Fruit fly (Drosophila melanogaster) whole organism, embryonic: Measurements from ENCODE around the gene dbr.

Experiments used
- C15 ChIP-seq: fragments of 200-800 bp; sonication (Bioruptor generic); IDR thresholded peaks from 3 replicates; pipeline ENCODE4 v1.3.6; 2022; ENCODE audit warnings: missing biosample characterization, missing genetic modification characterization
- CG10267 ChIP-seq: fragments of 200-800 bp; sonication (Bioruptor generic); optimal IDR thresholded peaks from 2 replicates; lab custom pipeline; 2018; ENCODE audit warnings: missing biosample characterization, mild to moderate bottlenecking, missing genetic modification characterization, moderate library complexity
- CG10462 ChIP-seq: fragments of 200-800 bp; sonication (Bioruptor generic); optimal IDR thresholded peaks from 2 replicates; lab custom pipeline; 2016; ENCODE audit warnings: missing biosample characterization, missing genetic modification characterization
- CG11398 ChIP-seq: fragments of 200-800 bp; sonication (Bioruptor generic); optimal IDR thresholded peaks from 2 replicates; lab custom pipeline; 2016; ENCODE audit warnings: missing biosample characterization, missing genetic modification characterization
- CG13123 ChIP-seq: fragments of 200-800 bp; sonication (Bioruptor generic); optimal IDR thresholded peaks from 2 replicates; lab custom pipeline; 2016; ENCODE audit warnings: missing biosample characterization, missing genetic modification characterization
- CG14965 ChIP-seq: fragments of 200-800 bp; sonication (Bioruptor generic); optimal IDR thresholded peaks from 2 replicates; lab custom pipeline; 2016; ENCODE audit warnings: missing biosample characterization, missing genetic modification characterization, borderline replicate concordance
- CG1647 ChIP-seq: fragments of 200-800 bp; sonication (Bioruptor generic); optimal IDR thresholded peaks from 3 replicates; lab custom pipeline; 2016; ENCODE audit warnings: missing biosample characterization, missing genetic modification characterization
- CG2712 ChIP-seq: fragments of 200-800 bp; optimal IDR thresholded peaks from 3 replicates; lab custom pipeline; 2019; ENCODE audit warnings: missing biosample characterization, mild to moderate bottlenecking, missing genetic modification characterization, moderate library complexity
- CG2875 ChIP-seq: fragments of 200-800 bp; sonication (Bioruptor generic); optimal IDR thresholded peaks from 2 replicates; lab custom pipeline; 2017; ENCODE audit warnings: missing biosample characterization, mild to moderate bottlenecking, missing genetic modification characterization, missing genetic modification reagents
- CG30020 ChIP-seq: fragments of 200-800 bp; optimal IDR thresholded peaks from 2 replicates; lab custom pipeline; 2019; ENCODE audit warnings: missing biosample characterization, mild to moderate bottlenecking, missing genetic modification characterization, moderate library complexity
- CG31441 ChIP-seq: fragments of 200-800 bp; sonication (Bioruptor generic); IDR thresholded peaks from 2 replicates; pipeline ENCODE4 v1.3.6; 2022; ENCODE audit warnings: missing biosample characterization, missing genetic modification characterization
- CG33557 ChIP-seq: fragments of 200-800 bp; sonication (Bioruptor generic); optimal IDR thresholded peaks from 2 replicates; lab custom pipeline; 2019; ENCODE audit warnings: missing biosample characterization, mild to moderate bottlenecking, missing genetic modification characterization, moderate library complexity
- CG4282 ChIP-seq: fragments of 200-800 bp; sonication (Bioruptor generic); optimal IDR thresholded peaks from 2 replicates; lab custom pipeline; 2016; ENCODE audit warnings: missing biosample characterization, missing genetic modification characterization
- CG4404 ChIP-seq: fragments of 200-800 bp; sonication (Bioruptor generic); IDR thresholded peaks from 2 replicates; pipeline ENCODE4 v1.3.6; 2022; ENCODE audit warnings: missing biosample characterization, missing genetic modification characterization
- CG4424 ChIP-seq: fragments of 200-800 bp; sonication (Bioruptor generic); optimal IDR thresholded peaks from 3 replicates; lab custom pipeline; 2016; ENCODE audit warnings: missing biosample characterization, missing genetic modification characterization
- CG6254 ChIP-seq: fragments of 200-800 bp; sonication (Bioruptor generic); optimal IDR thresholded peaks from 3 replicates; lab custom pipeline; 2017; ENCODE audit warnings: mild to moderate bottlenecking, missing biosample characterization, missing genetic modification reagents, missing genetic modification characterization
- CG6791 ChIP-seq: fragments of 200-800 bp; sonication (Bioruptor generic); IDR thresholded peaks from 3 replicates; pipeline ENCODE4 v1.3.6; 2022; ENCODE audit warnings: missing biosample characterization, missing genetic modification characterization; ENCODE audit not compliant: partially characterized antibody
- CG7928 ChIP-seq: fragments of 200-800 bp; sonication (Bioruptor generic); optimal IDR thresholded peaks from 2 replicates; lab custom pipeline; 2017; ENCODE audit warnings: missing biosample characterization, mild to moderate bottlenecking, missing genetic modification characterization
- CG9215 ChIP-seq: fragments of 200-800 bp; sonication (Bioruptor generic); IDR thresholded peaks from 2 replicates; pipeline ENCODE4 v1.3.6; 2022; ENCODE audit warnings: missing biosample characterization, missing genetic modification characterization
- D19B ChIP-seq: fragments of 200-800 bp; sonication (Bioruptor generic); optimal IDR thresholded peaks from 2 replicates; lab custom pipeline; 2017; ENCODE audit warnings: missing biosample characterization, mild to moderate bottlenecking, missing genetic modification characterization
- Dad ChIP-seq: fragments of 200-800 bp; sonication (Bioruptor generic); optimal IDR thresholded peaks from 3 replicates; lab custom pipeline; 2016; ENCODE audit warnings: missing biosample characterization, missing genetic modification characterization
- Dll ChIP-seq: fragments of 200-800 bp; sonication (Bioruptor generic); IDR thresholded peaks from 4 replicates; pipeline ENCODE4 v1.3.6; 2022; ENCODE audit warnings: missing biosample characterization, missing genetic modification characterization; ENCODE audit not compliant: partially characterized antibody
- Gsc ChIP-seq: fragments of 200-800 bp; sonication (Bioruptor generic); IDR thresholded peaks from 2 replicates; pipeline ENCODE4 v1.3.6; 2022; ENCODE audit warnings: missing biosample characterization, missing genetic modification characterization
- HLH3B ChIP-seq: fragments of 200-800 bp; sonication (Bioruptor generic); IDR thresholded peaks from 2 replicates; pipeline ENCODE4 v1.3.6; 2022; ENCODE audit warnings: missing biosample characterization, missing genetic modification characterization
- HLHmδ ChIP-seq: fragments of 200-800 bp; sonication (Bioruptor generic); optimal IDR thresholded peaks from 2 replicates; lab custom pipeline; 2018; ENCODE audit warnings: missing biosample characterization, mild to moderate bottlenecking, missing genetic modification characterization, moderate library complexity
- Max ChIP-seq: fragments of 200-800 bp; sonication (Bioruptor generic); optimal IDR thresholded peaks from 2 replicates; lab custom pipeline; 2016; ENCODE audit warnings: missing biosample characterization, mild to moderate bottlenecking, missing genetic modification characterization
- Mes4 ChIP-seq: fragments of 200-800 bp; sonication (Bioruptor generic); optimal IDR thresholded peaks from 2 replicates; lab custom pipeline; 2016; ENCODE audit warnings: missing biosample characterization, missing genetic modification characterization
- NK7.1 ChIP-seq: fragments of 200-800 bp; sonication (Bioruptor generic); optimal IDR thresholded peaks from 3 replicates; lab custom pipeline; 2016; ENCODE audit warnings: missing biosample characterization, missing genetic modification characterization
- Nf-YB ChIP-seq: fragments of 200-800 bp; sonication (Bioruptor generic); optimal IDR thresholded peaks from 3 replicates; lab custom pipeline; 2019; ENCODE audit warnings: missing biosample characterization, mild to moderate bottlenecking, missing genetic modification characterization, moderate library complexity
- Oaz ChIP-seq: fragments of 200-800 bp; sonication (Bioruptor generic); IDR thresholded peaks from 2 replicates; pipeline ENCODE4 v1.3.6; 2022; ENCODE audit warnings: missing biosample characterization, missing genetic modification characterization
- Poxn ChIP-seq: fragments of 200-800 bp; sonication (Bioruptor generic); IDR thresholded peaks from 2 replicates; pipeline ENCODE4 v1.3.6; 2022; ENCODE audit warnings: missing biosample characterization, missing genetic modification characterization
- Xbp1 ChIP-seq: fragments of 200-800 bp; sonication (Bioruptor generic); optimal IDR thresholded peaks from 3 replicates; lab custom pipeline; 2016; ENCODE audit warnings: missing biosample characterization, mild to moderate bottlenecking, missing genetic modification characterization
- aop ChIP-seq: fragments of 200-800 bp; sonication (Bioruptor generic); IDR thresholded peaks from 2 replicates; pipeline ENCODE4 v1.3.6; 2022; ENCODE audit warnings: missing biosample characterization, missing genetic modification characterization
- az2 ChIP-seq: fragments of 200-800 bp; sonication (Bioruptor generic); optimal IDR thresholded peaks from 3 replicates; lab custom pipeline; 2016; ENCODE audit warnings: missing biosample characterization, missing genetic modification characterization
- bcd ChIP-seq: fragments of 200-800 bp; sonication (Bioruptor generic); optimal IDR thresholded peaks from 2 replicates; lab custom pipeline; 2017; ENCODE audit warnings: missing biosample characterization, mild to moderate bottlenecking, missing genetic modification characterization
- chif ChIP-seq, 2 experiments: fragments of 200-800 bp; sonication (Bioruptor generic); optimal IDR thresholded peaks; 3 replicates each; lab custom pipeline; 2016; ENCODE audit warnings: missing biosample characterization in 2 of 2, missing genetic modification characterization in 2 of 2
- crc ChIP-seq: fragments of 200-800 bp; sonication (Bioruptor generic); optimal IDR thresholded peaks from 2 replicates; lab custom pipeline; 2016; ENCODE audit warnings: missing biosample characterization, missing genetic modification characterization
- crp ChIP-seq, 2 experiments: fragments of 200-800 bp; sonication (Bioruptor generic); optimal IDR thresholded peaks; 2 replicates in 1 of 2; 3 replicates in 1 of 2; lab custom pipeline; 2017; ENCODE audit warnings: missing biosample characterization in 2 of 2, missing genetic modification characterization in 2 of 2, mild to moderate bottlenecking in 1 of 2, moderate library complexity in 1 of 2
- danr ChIP-seq: fragments of 200-800 bp; sonication (Bioruptor generic); IDR thresholded peaks from 2 replicates; pipeline ENCODE4 v1.3.6; 2022; ENCODE audit warnings: missing biosample characterization, missing genetic modification characterization
- dati ChIP-seq: fragments of 200-800 bp; sonication (Bioruptor generic); IDR thresholded peaks from 2 replicates; pipeline ENCODE4 v1.3.6; 2022; ENCODE audit warnings: missing biosample characterization, missing genetic modification characterization
- dysf ChIP-seq: fragments of 200-800 bp; sonication (Bioruptor generic); IDR thresholded peaks from 3 replicates; pipeline ENCODE4 v1.3.6; 2022; ENCODE audit warnings: missing biosample characterization, missing genetic modification characterization
- fd102C ChIP-seq: fragments of 200-800 bp; sonication (Bioruptor generic); optimal IDR thresholded peaks from 2 replicates; lab custom pipeline; 2018; ENCODE audit warnings: missing biosample characterization, mild to moderate bottlenecking, missing genetic modification characterization, moderate library complexity
- grau ChIP-seq: fragments of 200-800 bp; optimal IDR thresholded peaks from 3 replicates; lab custom pipeline; 2019; ENCODE audit warnings: missing biosample characterization, mild to moderate bottlenecking, missing genetic modification characterization, moderate library complexity
- inv ChIP-seq: fragments of 200-800 bp; sonication (Bioruptor generic); IDR thresholded peaks from 2 replicates; pipeline ENCODE4 v1.3.6; 2022; ENCODE audit warnings: missing biosample characterization, missing genetic modification characterization; ENCODE audit not compliant: partially characterized antibody
- jing ChIP-seq: fragments of 200-800 bp; sonication (Bioruptor generic); optimal IDR thresholded peaks from 2 replicates; lab custom pipeline; 2018; ENCODE audit warnings: missing biosample characterization, mild to moderate bottlenecking, missing genetic modification characterization
- lab ChIP-seq: fragments of 200-800 bp; sonication (Bioruptor generic); optimal IDR thresholded peaks from 3 replicates; lab custom pipeline; 2017; ENCODE audit warnings: missing biosample characterization, missing genetic modification characterization, mild to moderate bottlenecking, moderate library complexity, missing genetic modification reagents
- lmd ChIP-seq: fragments of 200-800 bp; sonication (Bioruptor generic); IDR thresholded peaks from 2 replicates; pipeline ENCODE4 v1.3.6; 2022; ENCODE audit warnings: missing biosample characterization, missing genetic modification characterization
- nmo ChIP-seq: fragments of 200-800 bp; sonication (Bioruptor generic); optimal IDR thresholded peaks from 2 replicates; lab custom pipeline; 2018; ENCODE audit warnings: missing biosample characterization, mild to moderate bottlenecking, missing genetic modification characterization, moderate library complexity
- oc ChIP-seq: fragments of 200-800 bp; sonication (Bioruptor generic); optimal IDR thresholded peaks from 2 replicates; lab custom pipeline; 2018; ENCODE audit warnings: missing biosample characterization, mild to moderate bottlenecking, missing genetic modification characterization, moderate library complexity
- ro ChIP-seq: fragments of 200-800 bp; sonication (Bioruptor generic); IDR thresholded peaks from 2 replicates; pipeline ENCODE4 v1.3.6; 2022; ENCODE audit warnings: missing biosample characterization, missing genetic modification characterization
- shn ChIP-seq: fragments of 200-800 bp; sonication (Bioruptor generic); optimal IDR thresholded peaks from 3 replicates; lab custom pipeline; 2016; ENCODE audit warnings: missing biosample characterization, missing genetic modification characterization
- trh ChIP-seq: fragments of 200-800 bp; sonication (Bioruptor generic); optimal IDR thresholded peaks from 2 replicates; lab custom pipeline; 2016; ENCODE audit warnings: missing biosample characterization, missing genetic modification characterization

dbr gene

DNA sequence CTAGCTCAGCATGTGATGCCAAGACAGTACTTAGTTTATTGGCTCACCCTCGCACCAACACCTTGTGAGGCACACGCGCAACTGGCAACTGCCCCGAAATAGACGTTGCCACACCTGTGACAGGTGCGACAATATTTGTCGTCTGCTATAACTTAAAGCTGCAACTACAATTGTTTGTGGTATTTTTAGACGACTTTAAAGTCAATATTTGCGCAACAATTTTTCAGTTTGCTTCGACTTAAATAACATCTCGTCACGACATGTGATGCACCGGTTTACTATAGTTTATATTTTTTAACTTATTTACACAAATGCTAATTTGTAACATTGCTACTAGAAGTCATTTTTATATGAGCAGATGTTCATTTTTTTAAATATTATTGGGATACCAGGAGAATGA lies 14.9 kb downstream of the dbr start:
- TF ChIP-seq CG6254 = peak; percentile 7
- TF ChIP-seq aop = no peak
- TF ChIP-seq jing (GFP tag; lab: Kevin White, UChicago) = no peak
- TF ChIP-seq CG30020 = no peak
- TF ChIP-seq CG9215 = no peak
- peak; percentile 27 for TF ChIP-seq Nf-YB (GFP tag; lab: Kevin White, UChicago)
- no peak for TF ChIP-seq dati (GFP tag; lab: Robert Waterston, UW)
- no peak for TF ChIP-seq ro
- no peak for TF ChIP-seq oc
- TF ChIP-seq CG4424 (GFP tag; lab: Kevin White, UChicago) = peak; percentile 14
- TF ChIP-seq Max (GFP tag; lab: Kevin White, UChicago) = no peak
- TF ChIP-seq grau (tag; lab: Kevin White, UChicago) = no peak
- no peak for TF ChIP-seq CG14965 (GFP tag; lab: Kevin White, UChicago)
- TF ChIP-seq lmd (GFP tag; lab: Robert Waterston, UW) = no peak
- no peak for TF ChIP-seq Dll (GFP tag; lab: Robert Waterston, UW)
- no peak for TF ChIP-seq crp (GFP tag; optimal IDR thresholded peaks at IDR 0.05; lab: Kevin White, UChicago)
- TF ChIP-seq CG2875 = peak; percentile 66
- TF ChIP-seq CG31441 (GFP tag; lab: Robert Waterston, UW) = peak; percentile 20; the same call in 1 of the 2 replicates
- no peak for TF ChIP-seq CG4404
- TF ChIP-seq Xbp1 (GFP tag; lab: Kevin White, UChicago) = no peak
- TF ChIP-seq Gsc (GFP tag; lab: Robert Waterston, UW) = no peak
- TF ChIP-seq crc (GFP tag; lab: Kevin White, UChicago) = no peak
- TF ChIP-seq CG33557 = peak; percentile 26
- no peak for TF ChIP-seq NK7.1 (GFP tag; lab: Kevin White, UChicago)
- TF ChIP-seq trh (GFP tag; lab: Kevin White, UChicago) = no peak
- no peak for TF ChIP-seq Oaz (GFP tag; lab: Robert Waterston, UW)
- TF ChIP-seq C15 (GFP tag; lab: Robert Waterston, UW) = no peak
- no peak for TF ChIP-seq Dad (GFP tag; lab: Kevin White, UChicago)
- no peak for TF ChIP-seq bcd (GFP tag; lab: Kevin White, UChicago)
- no peak for TF ChIP-seq Poxn (GFP tag; lab: Robert Waterston, UW)
- no peak for TF ChIP-seq shn (GFP tag; lab: Kevin White, UChicago)
- no peak for TF ChIP-seq chif (GFP tag; optimal IDR thresholded peaks at IDR 0.05; lab: Kevin White, UChicago)
- no peak for TF ChIP-seq danr (GFP tag; lab: Robert Waterston, UW)
- no peak for TF ChIP-seq fd102C (GFP tag; lab: Kevin White, UChicago)
- TF ChIP-seq lab (GFP tag; lab: Kevin White, UChicago) = peak; percentile 84
- no peak for TF ChIP-seq CG10267 (tag; lab: Kevin White, UChicago)
- TF ChIP-seq HLH3B (GFP tag; lab: Robert Waterston, UW) = no peak; the same call in 1 of the 2 replicates
- no peak for TF ChIP-seq nmo (GFP tag; lab: Kevin White, UChicago)
- no peak for TF ChIP-seq az2 (GFP tag; lab: Kevin White, UChicago)
- TF ChIP-seq CG2712 (tag; lab: Kevin White, UChicago) = no peak
- TF ChIP-seq CG1647 (GFP tag; lab: Kevin White, UChicago) = no peak
- no peak for TF ChIP-seq inv (GFP tag; lab: Robert Waterston, UW)
- TF ChIP-seq D19B (GFP tag; lab: Kevin White, UChicago) = no peak
- TF ChIP-seq CG10462 (GFP tag; lab: Kevin White, UChicago) = no peak
- TF ChIP-seq CG4282 = no peak
- TF ChIP-seq Mes4 (GFP tag; lab: Kevin White, UChicago) = no peak
- no peak for TF ChIP-seq CG7928 (GFP tag; lab: Kevin White, UChicago)
- peak; percentile 35 for TF ChIP-seq CG11398 (GFP tag; lab: Kevin White, UChicago)
- no peak for TF ChIP-seq CG6791
- no peak for TF ChIP-seq dysf (GFP tag; lab: Robert Waterston, UW)
- TF ChIP-seq CG13123 (GFP tag; lab: Kevin White, UChicago) = no peak
- TF ChIP-seq HLHmδ (GFP tag; lab: Kevin White, UChicago) = no peak
